Worm (Caenorhabditis elegans) whole organism, L4 larva: ENCODE measurements around the gene Y40A1A.2.

ENCODE experiments used
- D1046.2 ChIP-seq: fragments of 200-800 bp; sonication (Bioruptor generic); IDR thresholded peaks from 2 replicates; pipeline ENCODE4 v1.3.6; 2022; ENCODE audit warnings: missing genetic modification characterization, missing compliant biosample characterization
- T26A8.4 ChIP-seq: fragments of 200-800 bp; sonication (Bioruptor generic); IDR thresholded peaks from 2 replicates; pipeline ENCODE4 v1.3.6; 2022; ENCODE audit warnings: missing genetic modification characterization, missing compliant biosample characterization
- Y105C5A.15 ChIP-seq: fragments of 200-800 bp; sonication (Bioruptor generic); IDR thresholded peaks from 2 replicates; pipeline ENCODE4 v1.3.6; 2022; ENCODE audit warnings: missing genetic modification characterization, missing compliant biosample characterization
- Y48G9A.11 ChIP-seq: fragments of 200-800 bp; sonication (Bioruptor generic); IDR thresholded peaks from 2 replicates; pipeline ENCODE4 v1.3.6; 2022; ENCODE audit warnings: missing genetic modification reagents, missing genetic modification characterization, missing compliant biosample characterization
- Y75B8A.6 ChIP-seq: fragments of 200-800 bp; sonication (Bioruptor generic); IDR thresholded peaks from 2 replicates; pipeline ENCODE4 v1.3.6; 2022; ENCODE audit warnings: missing genetic modification reagents, missing genetic modification characterization, missing compliant biosample characterization
- aha-1 ChIP-seq: fragments of 150-350 bp; peaks from one replicate; lab custom pipeline; 2014; ENCODE audit warnings: missing biosample characterization, missing genetic modification characterization
- ceh-32 ChIP-seq: sonication (generic microtip); optimal IDR thresholded peaks from 2 replicates; lab custom pipeline; 2016; ENCODE audit warnings: mild to moderate bottlenecking, missing genetic modification characterization, missing compliant biosample characterization; ENCODE audit not compliant: poor library complexity
- cey-2 ChIP-seq: sonication (generic microtip); optimal IDR thresholded peaks from 3 replicates; lab custom pipeline; 2017; ENCODE audit warnings: missing genetic modification characterization, mild to moderate bottlenecking, missing compliant biosample characterization, antibody characterized with exemption, borderline replicate concordance; ENCODE audit not compliant: insufficient read depth
- ctbp-1 ChIP-seq: fragments of 200-800 bp; sonication (Bioruptor generic); IDR thresholded peaks from 2 replicates; pipeline ENCODE4 v1.3.6; 2022; ENCODE audit warnings: missing genetic modification reagents, missing genetic modification characterization, missing compliant biosample characterization
- daf-16 ChIP-seq, 3 experiments: sonication (generic microtip); optimal IDR thresholded peaks; 2 replicates each; lab custom pipeline; 2016 to 2017; ENCODE audit warnings: missing genetic modification characterization in 3 of 3, missing genetic modification reagents in 3 of 3, mild to moderate bottlenecking in 2 of 3, missing compliant biosample characterization in 2 of 3, missing biosample characterization in 1 of 3, moderate library complexity in 1 of 3
- dmd-6 ChIP-seq: fragments of 200-800 bp; sonication (Bioruptor generic); IDR thresholded peaks from 2 replicates; pipeline ENCODE4 v1.3.6; 2022; ENCODE audit warnings: missing genetic modification reagents, missing genetic modification characterization, missing compliant biosample characterization
- dpl-1 ChIP-seq: fragments of 150-350 bp; optimal IDR thresholded peaks from 2 replicates; lab custom pipeline; 2014; ENCODE audit warnings: missing biosample characterization, missing genetic modification reagents, missing genetic modification characterization
- duxl-1 ChIP-seq: sonication (generic microtip); optimal IDR thresholded peaks from 2 replicates; lab custom pipeline; 2016; ENCODE audit warnings: mild to moderate bottlenecking, missing genetic modification characterization, moderate library complexity, missing compliant biosample characterization; ENCODE audit not compliant: poor library complexity
- gei-8 ChIP-seq: fragments of 200-800 bp; sonication (Bioruptor generic); optimal IDR thresholded peaks from 2 replicates; lab custom pipeline; 2018; ENCODE audit warnings: mild to moderate bottlenecking, missing genetic modification characterization, missing compliant biosample characterization
- hlh-11 ChIP-seq: fragments of 200-800 bp; sonication (Bioruptor generic); optimal IDR thresholded peaks from 2 replicates; lab custom pipeline; 2018; ENCODE audit warnings: mild to moderate bottlenecking, missing genetic modification characterization, missing compliant biosample characterization
- hmg-1.1 ChIP-seq: fragments of 200-800 bp; sonication (Bioruptor generic); IDR thresholded peaks from 2 replicates; pipeline ENCODE4 v1.3.6; 2022; ENCODE audit warnings: missing genetic modification reagents, missing genetic modification characterization, missing compliant biosample characterization
- jun-1 ChIP-seq: fragments of 150-350 bp; optimal IDR thresholded peaks from 2 replicates; lab custom pipeline; 2014; ENCODE audit warnings: missing biosample characterization, missing genetic modification reagents, missing genetic modification characterization
- lim-7 ChIP-seq: fragments of 200-800 bp; sonication (Bioruptor generic); IDR thresholded peaks from 2 replicates; pipeline ENCODE4 v1.3.6; 2022; ENCODE audit warnings: missing genetic modification characterization, missing compliant biosample characterization
- lsy-2 ChIP-seq, 2 experiments: fragments of 150-350 bp in 1 of 2; sonication (generic microtip) in 1 of 2; optimal IDR thresholded peaks; 2 replicates each; lab custom pipeline; 2014 to 2017; ENCODE audit warnings: missing biosample characterization in 2 of 2, missing genetic modification characterization in 2 of 2
- madf-5 ChIP-seq, 2 experiments: fragments of 200-800 bp; sonication (Bioruptor generic); IDR thresholded peaks; 2 replicates each; pipeline ENCODE4 v1.3.6; 2022; ENCODE audit warnings: missing compliant biosample characterization in 2 of 2, missing genetic modification characterization in 2 of 2
- mdl-1 ChIP-seq, 2 experiments: fragments of 150-350 bp in 1 of 2; sonication (generic microtip) in 1 of 2; optimal IDR thresholded peaks; 2 replicates each; lab custom pipeline; 2014 to 2017; ENCODE audit warnings: missing biosample characterization in 2 of 2, missing genetic modification characterization in 2 of 2
- mes-2 ChIP-seq: sonication (generic microtip); optimal IDR thresholded peaks from 2 replicates; lab custom pipeline; 2016; ENCODE audit warnings: missing genotype, mild to moderate bottlenecking, missing genetic modification characterization, missing compliant biosample characterization; ENCODE audit not compliant: poor library complexity, severe bottlenecking
- mxl-3 ChIP-seq: fragments of 200-800 bp; sonication (Bioruptor generic); optimal IDR thresholded peaks from 2 replicates; lab custom pipeline; 2018; ENCODE audit warnings: mild to moderate bottlenecking, missing genetic modification characterization, missing compliant biosample characterization
- nhr-10 ChIP-seq: fragments of 150-350 bp; optimal IDR thresholded peaks from 2 replicates; lab custom pipeline; 2014; ENCODE audit warnings: missing biosample characterization, missing genetic modification characterization
- nhr-11 ChIP-seq: fragments of 150-350 bp; optimal IDR thresholded peaks from 2 replicates; lab custom pipeline; 2014; ENCODE audit warnings: missing biosample characterization, missing genetic modification characterization
- nhr-28 ChIP-seq: fragments of 150-350 bp; optimal IDR thresholded peaks from 2 replicates; lab custom pipeline; 2014; ENCODE audit warnings: missing biosample characterization, missing genetic modification characterization
- pqm-1 ChIP-seq: sonication (generic microtip); optimal IDR thresholded peaks from 2 replicates; lab custom pipeline; 2017; ENCODE audit warnings: missing biosample characterization, missing genetic modification characterization
- saeg-2 ChIP-seq: fragments of 200-800 bp; sonication (Bioruptor generic); IDR thresholded peaks from 2 replicates; pipeline ENCODE4 v1.3.6; 2022; ENCODE audit warnings: missing genetic modification reagents, missing genetic modification characterization, missing compliant biosample characterization
- sdz-12 ChIP-seq: fragments of 200-800 bp; sonication (Bioruptor generic); optimal IDR thresholded peaks from 2 replicates; lab custom pipeline; 2018; ENCODE audit warnings: mild to moderate bottlenecking, missing genetic modification characterization, missing compliant biosample characterization
- set-16 ChIP-seq: fragments of 200-800 bp; sonication (Bioruptor generic); IDR thresholded peaks from 2 replicates; pipeline ENCODE4 v1.3.6; 2022; ENCODE audit warnings: missing genetic modification reagents, missing genetic modification characterization, missing compliant biosample characterization
- spr-1 ChIP-seq: sonication (generic microtip); optimal IDR thresholded peaks from 2 replicates; lab custom pipeline; 2016; ENCODE audit warnings: mild to moderate bottlenecking, missing genetic modification characterization, missing compliant biosample characterization
- tra-1 ChIP-seq: fragments of 200-800 bp; sonication (Bioruptor generic); IDR thresholded peaks from 2 replicates; pipeline ENCODE4 v1.3.6; 2022; ENCODE audit warnings: missing genetic modification reagents, missing genetic modification characterization, missing compliant biosample characterization
- unc-62 ChIP-seq, 3 experiments: fragments of 150-350 bp in 1 of 3; sonication (generic microtip); optimal IDR thresholded peaks in 2 of 3; peaks in 1 of 3; 1 replicate in 1 of 3; 2 replicates in 2 of 3; lab custom pipeline; 2014 to 2017; ENCODE audit warnings: missing biosample characterization in 3 of 3, missing genetic modification characterization in 3 of 3, missing genetic modification reagents in 3 of 3, missing genotype in 1 of 3
- zfp-2 ChIP-seq: sonication (generic microtip); optimal IDR thresholded peaks from 2 replicates; lab custom pipeline; 2016; ENCODE audit warnings: mild to moderate bottlenecking, missing genetic modification characterization, missing compliant biosample characterization

Gene Y40A1A.2

ce11 chrX:1990434-1990833, at the start of gene Y40A1A.2:
TSS of gene Y40A1A.2 (plus strand) at chrX:1990734.
- TF ChIP-seq ceh-32 (tag; lab: Kevin White, UChicago) = no peak
- no peak for TF ChIP-seq hlh-11 (tag; lab: Kevin White, UChicago)
- TF ChIP-seq saeg-2 (GFP tag; lab: Robert Waterston, UW) = no peak
- no peak for TF ChIP-seq ctbp-1 (GFP tag; lab: Robert Waterston, UW)
- TF ChIP-seq zfp-2 (tag; lab: Kevin White, UChicago) = no peak

- peak in 1 of 2 experiments; percentile 90 for TF ChIP-seq unc-62 (GFP tag; optimal IDR thresholded peaks at IDR 0.05 in 1 of 2; lab: Kevin White, UChicago)
- TF ChIP-seq unc-62 (tag; optimal IDR thresholded peaks at IDR 0.05; lab: Kevin White, UChicago) = no peak
- no peak for TF ChIP-seq set-16 (GFP tag; lab: Robert Waterston, UW)
- no peak for TF ChIP-seq nhr-10 (tag; lab: Kevin White, UChicago)
- TF ChIP-seq, all 104 proteins: peak for 1
These were observed 31.5 kb upstream of the Y40A1A.2 start for ce11 chrX:1959063-1959462.

- TF ChIP-seq mes-2 (tag; lab: Kevin White, UChicago) (peak; percentile 49), lim-7 (GFP tag; lab: Robert Waterston, UW) (no peak), aha-1 (no peak), pqm-1 (tag; lab: Kevin White, UChicago) (peak; percentile 18), nhr-28 (tag; lab: Kevin White, UChicago) (peak; percentile 30), Y105C5A.15 (GFP tag; lab: Robert Waterston, UW) (no peak), nhr-11 (peak; percentile 29), spr-1 (no peak), mdl-1 (tag; optimal IDR thresholded peaks at IDR 0.05; lab: Kevin White, UChicago) (peak in 1 of 2 experiments; percentile 34), mxl-3 (peak; percentile 45), dpl-1 (GFP tag; lab: Kevin White, UChicago) (no peak), unc-62 (GFP tag; optimal IDR thresholded peaks at IDR 0.05 in 1 of 2; lab: Kevin White, UChicago) (peak in 1 of 2 experiments; percentile 97), unc-62 (tag; optimal IDR thresholded peaks at IDR 0.05; lab: Kevin White, UChicago) (no peak), duxl-1 (peak; percentile 87), T26A8.4 (GFP tag; lab: Robert Waterston, UW) (no peak), tra-1 (peak; percentile 91), hlh-11 (tag; lab: Kevin White, UChicago) (peak; percentile 54), dmd-6 (GFP tag; lab: Robert Waterston, UW) (peak; percentile 24; the same call in 1 of the 2 replicates), hmg-1.1 (GFP tag; lab: Robert Waterston, UW) (peak; percentile 19), daf-16 (GFP tag; optimal IDR thresholded peaks at IDR 0.05; lab: Kevin White, UChicago) (no peak), daf-16 (tag; optimal IDR thresholded peaks at IDR 0.05; lab: Kevin White, UChicago) (peak; percentile 50)
- TF ChIP-seq, all 104 proteins: peak for 13
These were observed 29.4 kb upstream of the Y40A1A.2 start for ce11 chrX:1960895-1961715.

ce11 chrX:1962273-1962672, 28.3 kb upstream of the Y40A1A.2 start, which contains the start of gene F52D2.7:
TSS of gene F52D2.7 (plus strand) at chrX:1962573.
- TF ChIP-seq saeg-2 (GFP tag; lab: Robert Waterston, UW) (no peak), Y48G9A.11 (no peak), madf-5 (GFP tag; IDR thresholded peaks at IDR 0.05; lab: Robert Waterston, UW) (no peak), gei-8 (GFP tag; lab: Kevin White, UChicago) (no peak), cey-2 (tag; lab: Kevin White, UChicago) (no peak)

- TF ChIP-seq D1046.2 (GFP tag; lab: Robert Waterston, UW) (no peak), unc-62 (GFP tag; optimal IDR thresholded peaks at IDR 0.05 in 1 of 2; lab: Kevin White, UChicago) (peak in 1 of 2 experiments; percentile 19), unc-62 (tag; optimal IDR thresholded peaks at IDR 0.05; lab: Kevin White, UChicago) (no peak), jun-1 (tag; lab: Kevin White, UChicago) (no peak), sdz-12 (GFP tag; lab: Kevin White, UChicago) (no peak), aha-1 (peak; percentile 28), spr-1 (no peak), lsy-2 (tag; optimal IDR thresholded peaks at IDR 0.05; lab: Kevin White, UChicago) (no peak), set-16 (GFP tag; lab: Robert Waterston, UW) (peak; percentile 74), tra-1 (no peak), Y75B8A.6 (GFP tag; lab: Robert Waterston, UW) (no peak)
These were observed 26.1 kb upstream of the Y40A1A.2 start for ce11 chrX:1964411-1964810.
